Worm (Caenorhabditis elegans): ENCODE results near the gene R10D12.10.

ce11 chrV:13981677-13982076, 23.5 kb upstream of the R10D12.10 start:
- TF ChIP-seq lsy-12 (tag; optimal IDR thresholded peaks at IDR 0.05) (no peak), ama-1 (optimal IDR thresholded peaks at IDR 0.05) (no peak), mml-1 (tag; optimal IDR thresholded peaks at IDR 0.05) (no peak), tbx-2 (tag; optimal IDR thresholded peaks at IDR 0.05) (no peak), pha-4 (tag; optimal IDR thresholded peaks at IDR 0.05) (no peak), jun-1 (tag; optimal IDR thresholded peaks at IDR 0.05) (no peak), aly-2 (tag; optimal IDR thresholded peaks at IDR 0.05) (no peak), unc-39 (tag; optimal IDR thresholded peaks at IDR 0.05) (no peak)
